Fruit fly (Drosophila melanogaster) whole organism, embryonic: ENCODE measurements around the gene CG33552.

Experiments used
- Bdp1 ChIP-seq: fragments of 200-800 bp; sonication (Bioruptor generic); optimal IDR thresholded peaks from 3 replicates; lab custom pipeline; 2016; ENCODE audit warnings: missing biosample characterization, missing genetic modification characterization
- CG11560 ChIP-seq: fragments of 200-800 bp; sonication (Bioruptor generic); IDR thresholded peaks from 3 replicates; pipeline ENCODE4 v1.3.6; 2022; ENCODE audit warnings: missing biosample characterization, missing genetic modification characterization
- CG11723 ChIP-seq: fragments of 200-800 bp; sonication (Bioruptor generic); optimal IDR thresholded peaks from 2 replicates; lab custom pipeline; 2017; ENCODE audit warnings: missing biosample characterization, mild to moderate bottlenecking, missing genetic modification characterization
- CG12155 ChIP-seq: fragments of 200-800 bp; sonication (Bioruptor generic); optimal IDR thresholded peaks from 3 replicates; lab custom pipeline; 2016; ENCODE audit warnings: missing biosample characterization, missing genetic modification characterization
- CG1233 ChIP-seq: fragments of 200-800 bp; sonication (Bioruptor generic); optimal IDR thresholded peaks from 4 replicates; lab custom pipeline; 2018; ENCODE audit warnings: missing biosample characterization, mild to moderate bottlenecking, missing genetic modification characterization
- CG12391 ChIP-seq: fragments of 200-800 bp; sonication (Bioruptor generic); optimal IDR thresholded peaks from 3 replicates; lab custom pipeline; 2018; ENCODE audit warnings: missing biosample characterization, mild to moderate bottlenecking, missing genetic modification characterization, moderate library complexity
- CG12744 ChIP-seq: fragments of 200-800 bp; sonication (Bioruptor generic); optimal IDR thresholded peaks from 2 replicates; lab custom pipeline; 2016; ENCODE audit warnings: missing biosample characterization, missing genetic modification characterization
- CG13296 ChIP-seq: fragments of 200-800 bp; sonication (Bioruptor generic); optimal IDR thresholded peaks from 3 replicates; lab custom pipeline; 2018; ENCODE audit warnings: missing biosample characterization, mild to moderate bottlenecking, missing genetic modification characterization
- CG14014 ChIP-seq: fragments of 200-800 bp; sonication (Bioruptor generic); IDR thresholded peaks from 2 replicates; pipeline ENCODE4 v1.3.6; 2022; ENCODE audit warnings: missing biosample characterization, missing genetic modification characterization
- CG15514 ChIP-seq: fragments of 200-800 bp; sonication (Bioruptor generic); optimal IDR thresholded peaks from 3 replicates; lab custom pipeline; 2017; ENCODE audit warnings: missing biosample characterization, missing genetic modification characterization, mild to moderate bottlenecking, moderate library complexity, missing genetic modification reagents
- CG15696 ChIP-seq: fragments of 200-800 bp; sonication (Bioruptor generic); optimal IDR thresholded peaks from 2 replicates; lab custom pipeline; 2019; ENCODE audit warnings: missing biosample characterization, mild to moderate bottlenecking, missing genetic modification characterization, moderate library complexity
- CG17912 ChIP-seq: fragments of 200-800 bp; sonication (Bioruptor generic); optimal IDR thresholded peaks from 2 replicates; lab custom pipeline; 2018; ENCODE audit warnings: missing biosample characterization, mild to moderate bottlenecking, missing genetic modification characterization
- CG18476 ChIP-seq: fragments of 200-800 bp; sonication (Bioruptor generic); optimal IDR thresholded peaks from 2 replicates; lab custom pipeline; 2016; ENCODE audit warnings: missing biosample characterization, mild to moderate bottlenecking, missing genetic modification characterization
- CG18619 ChIP-seq: fragments of 200-800 bp; sonication (Bioruptor generic); optimal IDR thresholded peaks from 3 replicates; lab custom pipeline; 2017; ENCODE audit warnings: missing biosample characterization, mild to moderate bottlenecking, missing genetic modification characterization
- CG18764 ChIP-seq: fragments of 200-800 bp; sonication (Bioruptor generic); optimal IDR thresholded peaks from 3 replicates; lab custom pipeline; 2016; ENCODE audit warnings: missing biosample characterization, missing genetic modification characterization
- CG2889 ChIP-seq: fragments of 200-800 bp; sonication (Bioruptor generic); IDR thresholded peaks from 3 replicates; pipeline ENCODE4 v1.3.6; 2022; ENCODE audit warnings: missing biosample characterization, missing genetic modification characterization
- CG3838 ChIP-seq: fragments of 200-800 bp; sonication (Bioruptor generic); optimal IDR thresholded peaks from 3 replicates; lab custom pipeline; 2016; ENCODE audit warnings: missing biosample characterization, missing genetic modification characterization
- CG42726 ChIP-seq: fragments of 200-800 bp; sonication (Bioruptor generic); IDR thresholded peaks from 2 replicates; pipeline ENCODE4 v1.3.6; 2022; ENCODE audit warnings: missing biosample characterization, missing genetic modification characterization; ENCODE audit not compliant: partially characterized antibody
- CG4360 ChIP-seq: fragments of 200-800 bp; sonication (Bioruptor generic); IDR thresholded peaks from 2 replicates; pipeline ENCODE4 v1.3.6; 2022; ENCODE audit warnings: missing biosample characterization, missing genetic modification characterization
- CG8924 ChIP-seq: fragments of 200-800 bp; optimal IDR thresholded peaks from 3 replicates; lab custom pipeline; 2019; ENCODE audit warnings: missing biosample characterization, mild to moderate bottlenecking, missing genetic modification characterization, moderate library complexity
- CG9215 ChIP-seq: fragments of 200-800 bp; sonication (Bioruptor generic); IDR thresholded peaks from 2 replicates; pipeline ENCODE4 v1.3.6; 2022; ENCODE audit warnings: missing biosample characterization, missing genetic modification characterization
- CG9437 ChIP-seq: fragments of 200-800 bp; sonication (Bioruptor generic); optimal IDR thresholded peaks from 2 replicates; lab custom pipeline; 2018; ENCODE audit warnings: missing biosample characterization, mild to moderate bottlenecking, missing genetic modification characterization
- Dll ChIP-seq: fragments of 200-800 bp; sonication (Bioruptor generic); IDR thresholded peaks from 4 replicates; pipeline ENCODE4 v1.3.6; 2022; ENCODE audit warnings: missing biosample characterization, missing genetic modification characterization; ENCODE audit not compliant: partially characterized antibody
- ERR ChIP-seq: fragments of 200-800 bp; sonication (Bioruptor generic); optimal IDR thresholded peaks from 2 replicates; lab custom pipeline; 2016; ENCODE audit warnings: missing biosample characterization, missing genetic modification characterization
- Ets65A ChIP-seq: fragments of 200-800 bp; sonication (Bioruptor generic); peaks from one replicate; lab custom pipeline; 2016; ENCODE audit warnings: missing biosample characterization, missing genetic modification characterization
- Gsc ChIP-seq: fragments of 200-800 bp; sonication (Bioruptor generic); IDR thresholded peaks from 2 replicates; pipeline ENCODE4 v1.3.6; 2022; ENCODE audit warnings: missing biosample characterization, missing genetic modification characterization
- Hr51 ChIP-seq, 2 experiments: fragments of 200-800 bp; sonication (Bioruptor generic); optimal IDR thresholded peaks; 2 replicates in 1 of 2; 3 replicates in 1 of 2; lab custom pipeline; 2016 to 2018; ENCODE audit warnings: missing biosample characterization in 2 of 2, missing genetic modification characterization in 2 of 2, mild to moderate bottlenecking in 1 of 2, moderate library complexity in 1 of 2
- MBD-R2 ChIP-seq: fragments of 200-800 bp; sonication (Bioruptor generic); IDR thresholded peaks from 2 replicates; pipeline ENCODE4 v1.3.6; 2022; ENCODE audit warnings: missing biosample characterization, missing genetic modification characterization
- Nf-YC ChIP-seq: fragments of 200-800 bp; optimal IDR thresholded peaks from 3 replicates; lab custom pipeline; 2019; ENCODE audit warnings: missing biosample characterization, mild to moderate bottlenecking, missing genetic modification characterization, moderate library complexity
- Sox100B ChIP-seq: fragments of 200-800 bp; sonication (Bioruptor generic); optimal IDR thresholded peaks from 3 replicates; lab custom pipeline; 2018; ENCODE audit warnings: missing biosample characterization, mild to moderate bottlenecking, missing genetic modification characterization
- YL-1 ChIP-seq: fragments of 200-800 bp; sonication (Bioruptor generic); optimal IDR thresholded peaks from 3 replicates; lab custom pipeline; 2017; ENCODE audit warnings: missing biosample characterization, mild to moderate bottlenecking, missing genetic modification characterization
- al ChIP-seq: fragments of 200-800 bp; sonication (Bioruptor generic); IDR thresholded peaks from 2 replicates; pipeline ENCODE4 v1.3.6; 2022; ENCODE audit warnings: missing biosample characterization, missing genetic modification characterization
- ap ChIP-seq: fragments of 200-800 bp; sonication (Bioruptor generic); IDR thresholded peaks from 2 replicates; pipeline ENCODE4 v1.3.6; 2022; ENCODE audit warnings: missing biosample characterization, missing genetic modification characterization
- cg ChIP-seq: fragments of 200-800 bp; sonication (Bioruptor generic); optimal IDR thresholded peaks from 3 replicates; lab custom pipeline; 2019; ENCODE audit warnings: missing biosample characterization, mild to moderate bottlenecking, missing genetic modification characterization, moderate library complexity
- ci ChIP-seq: fragments of 200-800 bp; sonication (Bioruptor generic); IDR thresholded peaks from 3 replicates; pipeline ENCODE4 v1.3.6; 2022; ENCODE audit warnings: missing biosample characterization, missing genetic modification characterization
- crc ChIP-seq: fragments of 200-800 bp; sonication (Bioruptor generic); optimal IDR thresholded peaks from 2 replicates; lab custom pipeline; 2016; ENCODE audit warnings: missing biosample characterization, missing genetic modification characterization
- dpn ChIP-seq, 2 experiments: fragments of 200-800 bp; sonication (Bioruptor generic); optimal IDR thresholded peaks; 3 replicates each; lab custom pipeline; 2016; ENCODE audit warnings: missing biosample characterization in 2 of 2, missing genetic modification characterization in 2 of 2
- esg ChIP-seq: fragments of 200-800 bp; sonication (Bioruptor generic); conservative IDR thresholded peaks from 2 replicates; pipeline ENCODE4 v1.3.6; 2022; ENCODE audit warnings: missing biosample characterization, missing genetic modification characterization
- gem ChIP-seq: fragments of 200-800 bp; sonication (Bioruptor generic); optimal IDR thresholded peaks from 2 replicates; lab custom pipeline; 2019; ENCODE audit warnings: missing biosample characterization, mild to moderate bottlenecking, missing genetic modification characterization, moderate library complexity
- gsb ChIP-seq: fragments of 200-800 bp; sonication (Bioruptor generic); IDR thresholded peaks from 2 replicates; pipeline ENCODE4 v1.3.6; 2022; ENCODE audit warnings: missing biosample characterization, missing genetic modification characterization
- gt ChIP-seq: fragments of 200-800 bp; sonication (Bioruptor generic); IDR thresholded peaks from 2 replicates; pipeline ENCODE4 v1.3.6; 2022; ENCODE audit warnings: missing biosample characterization, missing genetic modification characterization
- inv ChIP-seq: fragments of 200-800 bp; sonication (Bioruptor generic); IDR thresholded peaks from 2 replicates; pipeline ENCODE4 v1.3.6; 2022; ENCODE audit warnings: missing biosample characterization, missing genetic modification characterization; ENCODE audit not compliant: partially characterized antibody
- lmd ChIP-seq: fragments of 200-800 bp; sonication (Bioruptor generic); IDR thresholded peaks from 2 replicates; pipeline ENCODE4 v1.3.6; 2022; ENCODE audit warnings: missing biosample characterization, missing genetic modification characterization
- maf-S ChIP-seq: fragments of 200-800 bp; sonication (Bioruptor generic); optimal IDR thresholded peaks from 2 replicates; lab custom pipeline; 2016; ENCODE audit warnings: missing biosample characterization, missing genetic modification characterization
- mam ChIP-seq: fragments of 200-800 bp; sonication (Bioruptor generic); optimal IDR thresholded peaks from 3 replicates; lab custom pipeline; 2016; ENCODE audit warnings: missing biosample characterization, missing genetic modification characterization
- peb ChIP-seq: fragments of 200-800 bp; sonication (Bioruptor generic); IDR thresholded peaks from 2 replicates; pipeline ENCODE4 v1.3.6; 2022; ENCODE audit warnings: missing biosample characterization, missing genetic modification characterization
- pzg ChIP-seq: fragments of 200-800 bp; sonication (Bioruptor generic); optimal IDR thresholded peaks from 3 replicates; lab custom pipeline; 2018; ENCODE audit warnings: missing biosample characterization, mild to moderate bottlenecking, missing genetic modification characterization, moderate library complexity
- schlank ChIP-seq: fragments of 200-800 bp; sonication (Bioruptor generic); optimal IDR thresholded peaks from 2 replicates; lab custom pipeline; 2018; ENCODE audit warnings: missing biosample characterization, mild to moderate bottlenecking, missing genetic modification characterization
- ttk ChIP-seq: fragments of 200-800 bp; sonication (Bioruptor generic); IDR thresholded peaks from 2 replicates; pipeline ENCODE4 v2.1.2; 2022; ENCODE audit warnings: missing biosample characterization, missing genetic modification characterization
- tx ChIP-seq: fragments of 200-800 bp; sonication (Bioruptor generic); optimal IDR thresholded peaks from 2 replicates; lab custom pipeline; 2016; ENCODE audit warnings: missing biosample characterization, missing genetic modification characterization
- wor ChIP-seq: fragments of 200-800 bp; sonication (Bioruptor generic); IDR thresholded peaks from 2 replicates; pipeline ENCODE4 v1.3.6; 2022; ENCODE audit warnings: missing biosample characterization, missing genetic modification characterization

The CG33552 gene

DNA sequence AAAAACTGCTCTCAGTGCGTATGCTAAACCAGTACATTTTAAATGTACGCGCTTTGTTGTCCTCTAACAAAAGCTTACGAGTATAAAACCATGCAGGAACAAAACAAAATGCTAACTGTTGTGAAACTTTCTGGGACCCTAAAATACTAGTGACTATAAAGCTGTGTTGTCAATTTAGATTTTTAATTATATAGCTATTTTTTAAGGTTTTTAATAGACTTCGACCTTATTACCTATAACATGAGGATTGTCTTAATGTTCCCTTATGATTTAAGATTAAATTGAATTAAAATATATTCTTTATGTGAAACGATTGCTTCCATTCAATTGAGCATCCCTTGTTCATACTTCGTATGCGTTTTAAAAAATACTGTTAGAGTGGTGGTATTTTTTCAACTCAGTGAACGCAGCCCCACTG is 25.6 kb upstream of the CG33552 start (continued):
- TF ChIP-seq Bdp1 (GFP tag; lab: Kevin White, UChicago) (peak; percentile 2), inv (no peak), CG12155 (GFP tag; lab: Kevin White, UChicago) (peak; percentile 70), al (GFP tag; lab: Robert Waterston, UW) (peak; percentile 74), gsb (GFP tag; lab: Robert Waterston, UW) (no peak), CG2889 (0 out of 3 replicates have a peak, but pooled peaks have one; percentile 57), ERR (no peak), ci (peak; percentile 65; the same call in 1 of the 3 replicates), CG11723 (GFP tag; lab: Kevin White, UChicago) (no peak), dpn (GFP tag; optimal IDR thresholded peaks at IDR 0.05; lab: Kevin White, UChicago) (peak; percentile 32 to 55), CG3838 (GFP tag; lab: Kevin White, UChicago) (peak; percentile 30), crc (no peak), schlank (tag; lab: Kevin White, UChicago) (no peak), CG14014 (GFP tag; lab: Robert Waterston, UW) (peak; percentile 74), cg (GFP tag; lab: Kevin White, UChicago) (no peak), CG8924 (peak; percentile 77), tx (GFP tag; lab: Kevin White, UChicago) (peak; percentile 4), CG9215 (GFP tag; lab: Robert Waterston, UW) (peak; percentile 64; the same call in 1 of the 2 replicates), Ets65A (GFP tag; lab: Kevin White, UChicago) (peak; percentile 92), esg (peak; percentile 77), gt (GFP tag; lab: Robert Waterston, UW) (peak; percentile 51), CG9437 (peak; percentile 36), pzg (GFP tag; lab: Kevin White, UChicago) (peak; percentile 72), CG18619 (GFP tag; lab: Kevin White, UChicago) (peak; percentile 32), CG18476 (GFP tag; lab: Kevin White, UChicago) (peak; percentile 40), peb (GFP tag; lab: Robert Waterston, UW) (peak; percentile 58; the same call in 1 of the 2 replicates), ap (GFP tag; lab: Robert Waterston, UW) (peak; percentile 37; the same call in 1 of the 2 replicates), lmd (peak; percentile 72), CG12391 (tag; lab: Kevin White, UChicago) (peak; percentile 87), CG42726 (GFP tag; lab: Robert Waterston, UW) (peak; percentile 78), Dll (no peak), MBD-R2 (GFP tag; lab: Robert Waterston, UW) (peak; percentile 51), CG4360 (no peak), gem (tag; lab: Kevin White, UChicago) (peak; percentile 88), CG13296 (no peak), CG1233 (peak; percentile 49), wor (GFP tag; lab: Robert Waterston, UW) (no peak), CG18764 (no peak), CG11560 (tag; lab: Robert Waterston, UW) (peak; percentile 55; the same call in 1 of the 3 replicates), CG15696 (tag; lab: Kevin White, UChicago) (peak; percentile 55), CG12744 (GFP tag; lab: Kevin White, UChicago) (peak; percentile 36), Gsc (GFP tag; lab: Robert Waterston, UW) (peak; percentile 25; the same call in 1 of the 2 replicates), YL-1 (peak; percentile 35), mam (GFP tag; lab: Kevin White, UChicago) (peak; percentile 54), Hr51 (GFP tag; optimal IDR thresholded peaks at IDR 0.05; lab: Kevin White, UChicago) (peak; percentile 30 to 71), maf-S (peak; percentile 22), CG17912 (GFP tag; lab: Kevin White, UChicago) (no peak), CG15514 (GFP tag; lab: Kevin White, UChicago) (peak; percentile 55), Nf-YC (tag; lab: Kevin White, UChicago) (no peak), Sox100B (no peak), ttk (GFP tag; lab: Robert Waterston, UW) (peak; percentile 74)
